Worm (Caenorhabditis elegans): ENCODE results near the gene D1086.9.

Gene D1086.9

DNA sequence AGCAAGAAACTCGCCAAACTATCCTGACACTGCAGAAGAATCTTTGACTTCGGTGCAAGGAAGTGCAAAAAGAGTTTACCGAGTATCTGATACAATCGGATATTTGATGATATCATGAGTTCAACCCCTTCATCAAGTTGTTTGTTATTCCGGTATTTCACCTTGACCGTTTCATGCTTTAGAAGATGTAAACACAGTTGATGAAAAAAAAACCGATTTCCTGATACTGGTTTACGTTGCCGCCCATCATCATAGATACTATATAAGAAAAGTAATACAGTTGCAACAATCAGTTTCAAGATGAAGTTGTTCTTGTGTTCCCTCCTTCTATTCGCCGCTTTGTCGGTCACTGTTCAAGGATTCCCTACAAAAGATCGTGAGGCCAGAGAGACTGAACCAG, 3.4 kb downstream of the D1086.9 start, which contains the start of gene H39E23.3:
Gene H39E23.3, plus strand, starts transcription at position 301 of the 400 bp plus-strand sequence.
- no peak for TF ChIP-seq ets-4 (tag; optimal IDR thresholded peaks at IDR 0.05)
- no peak for TF ChIP-seq ceh-6 (GFP tag; optimal IDR thresholded peaks at IDR 0.05)

ce11 chrV:14110042-14110441, 6.0 kb downstream of the D1086.9 start, which contains the start of gene H39E23.2:
H39E23.2 (plus strand) TSS chrV:14110342.
- TF ChIP-seq ceh-18 (tag; optimal IDR thresholded peaks at IDR 0.05) = no peak
- no peak for TF ChIP-seq hlh-6 (tag; optimal IDR thresholded peaks at IDR 0.05)
- TF ChIP-seq odd-2 (tag; optimal IDR thresholded peaks at IDR 0.05) = no peak
- no peak for TF ChIP-seq hlh-8 (tag; optimal IDR thresholded peaks at IDR 0.05)
- no peak for TF ChIP-seq hlh-30 (tag; optimal IDR thresholded peaks at IDR 0.05; ENCODE audit: insufficient read depth)
- TF ChIP-seq ceh-9 (tag; optimal IDR thresholded peaks at IDR 0.05) = no peak
- no peak for TF ChIP-seq pag-3 (tag; optimal IDR thresholded peaks at IDR 0.05; ENCODE audit: borderline replicate concordance)
- TF ChIP-seq K09A11.1 (tag; optimal IDR thresholded peaks at IDR 0.05; ENCODE audit: insufficient read depth) = no peak
- TF ChIP-seq T23F11.4 (GFP tag; optimal IDR thresholded peaks at IDR 0.05) = no peak
- no peak for TF ChIP-seq unc-86 (tag; optimal IDR thresholded peaks at IDR 0.05)
- no peak for TF ChIP-seq ceh-22 (tag; optimal IDR thresholded peaks at IDR 0.05)
- TF ChIP-seq pat-9 (tag; optimal IDR thresholded peaks at IDR 0.05) = no peak
- no peak for TF ChIP-seq syd-9 (tag; optimal IDR thresholded peaks at IDR 0.05)
- no peak for TF ChIP-seq unc-3 (GFP tag; conservative IDR thresholded peaks at IDR 0.05)
- TF ChIP-seq unc-3 (tag; optimal IDR thresholded peaks at IDR 0.05) = no peak
- no peak for TF ChIP-seq ref-2 (tag; optimal IDR thresholded peaks at IDR 0.05)
- TF ChIP-seq ama-1 (optimal IDR thresholded peaks at IDR 0.05) = no peak

DNA sequence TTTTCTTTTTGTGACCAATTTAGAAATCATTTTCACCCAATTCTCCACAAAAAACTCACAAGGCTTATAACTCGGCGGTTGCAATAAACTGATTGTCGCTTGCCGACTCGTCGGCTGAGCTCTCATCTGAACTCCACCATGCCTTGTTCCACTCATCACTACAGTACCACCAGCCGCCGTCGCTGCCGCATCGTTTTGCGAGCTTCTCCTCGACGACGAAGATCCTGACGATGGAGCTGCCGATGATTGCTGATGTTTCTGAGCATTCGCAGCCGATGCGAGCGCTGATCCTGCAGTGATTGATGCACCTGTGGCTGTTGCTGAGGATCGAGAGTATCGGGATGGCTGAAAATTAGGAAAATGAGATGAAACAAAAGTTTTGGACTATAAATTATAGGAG, 16.6 kb downstream of the D1086.9 start:
- no peak for TF ChIP-seq ceh-48 (tag; optimal IDR thresholded peaks at IDR 0.05)
- TF ChIP-seq ama-1 (optimal IDR thresholded peaks at IDR 0.05) = no peak
- no peak for TF ChIP-seq ceh-31 (tag; optimal IDR thresholded peaks at IDR 0.05)
- no peak for TF ChIP-seq dve-1 (tag; optimal IDR thresholded peaks at IDR 0.05)
- no peak for TF ChIP-seq rnt-1 (tag; optimal IDR thresholded peaks at IDR 0.05)
- no peak for TF ChIP-seq gmeb-2 (tag; optimal IDR thresholded peaks at IDR 0.05)
- no peak for TF ChIP-seq ztf-16 (tag; optimal IDR thresholded peaks at IDR 0.05)

DNA sequence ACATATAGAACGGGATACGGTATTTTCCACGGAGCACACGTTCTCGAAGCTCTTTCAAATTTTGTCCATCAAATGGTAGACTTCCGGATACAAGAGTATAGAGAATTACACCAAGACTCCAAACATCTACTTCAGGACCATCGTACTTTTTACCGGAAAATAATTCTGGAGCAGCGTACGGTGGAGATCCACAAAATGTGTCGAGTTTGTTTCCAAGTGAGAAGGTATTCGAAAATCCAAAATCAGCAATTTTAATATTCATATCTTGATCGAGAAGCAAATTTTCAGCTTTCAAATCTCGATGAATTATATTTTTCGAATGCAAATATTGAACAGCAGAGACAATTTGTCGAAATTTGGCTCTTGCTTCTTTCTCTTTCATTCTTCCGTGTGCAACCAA, 19.1 kb downstream of the D1086.9 start:
- TF ChIP-seq unc-3 (GFP tag; conservative IDR thresholded peaks at IDR 0.05) (no peak), unc-3 (tag; optimal IDR thresholded peaks at IDR 0.05) (no peak), zip-5 (tag; optimal IDR thresholded peaks at IDR 0.05) (no peak), C08G9.2 (tag; optimal IDR thresholded peaks at IDR 0.05) (no peak), ztf-16 (tag; optimal IDR thresholded peaks at IDR 0.05) (no peak), ets-4 (tag; optimal IDR thresholded peaks at IDR 0.05) (no peak), tbx-2 (tag; optimal IDR thresholded peaks at IDR 0.05) (no peak), fkh-6 (tag; optimal IDR thresholded peaks at IDR 0.05) (no peak), ama-1 (optimal IDR thresholded peaks at IDR 0.05) (no peak), pha-4 (tag; optimal IDR thresholded peaks at IDR 0.05) (no peak), pag-3 (tag; optimal IDR thresholded peaks at IDR 0.05; ENCODE audit: borderline replicate concordance) (no peak), pat-9 (tag; optimal IDR thresholded peaks at IDR 0.05) (no peak), unc-55 (GFP tag; optimal IDR thresholded peaks at IDR 0.05) (no peak), lin-11 (tag; optimal IDR thresholded peaks at IDR 0.05) (no peak), pqm-1 (tag; optimal IDR thresholded peaks at IDR 0.05) (no peak), ceh-45 (GFP tag; IDR thresholded peaks at IDR 0.05) (no peak), sdc-2 (tag; optimal IDR thresholded peaks at IDR 0.05) (no peak), nfya-1 (tag; optimal IDR thresholded peaks at IDR 0.05) (no peak), unc-42 (tag; optimal IDR thresholded peaks at IDR 0.05) (no peak), ref-2 (tag; optimal IDR thresholded peaks at IDR 0.05) (no peak)

All from whole organism, late embryonic.